Fruit fly (Drosophila melanogaster) whole organism, embryonic: Measurements from ENCODE around the gene CG14252.

Experiments
- B-H1 ChIP-seq: fragments of 200-800 bp; sonication (Bioruptor generic); IDR thresholded peaks from 3 replicates; pipeline ENCODE4 v1.3.6; 2022; ENCODE audit warnings: missing biosample characterization, missing genetic modification characterization
- Blimp-1 ChIP-seq: fragments of 200-800 bp; sonication (Bioruptor generic); optimal IDR thresholded peaks from 3 replicates; lab custom pipeline; 2018; ENCODE audit warnings: missing biosample characterization, missing genetic modification characterization, mild to moderate bottlenecking, moderate library complexity, missing genetic modification reagents
- CG10209 ChIP-seq: fragments of 200-800 bp; sonication (Bioruptor generic); optimal IDR thresholded peaks from 3 replicates; lab custom pipeline; 2017; ENCODE audit warnings: missing biosample characterization, mild to moderate bottlenecking, missing genetic modification characterization, missing genetic modification reagents
- CG1024 ChIP-seq: fragments of 200-800 bp; sonication (Bioruptor generic); IDR thresholded peaks from 2 replicates; pipeline ENCODE4 v1.3.6; 2022; ENCODE audit warnings: missing biosample characterization, missing genetic modification characterization
- CG11398 ChIP-seq: fragments of 200-800 bp; sonication (Bioruptor generic); optimal IDR thresholded peaks from 2 replicates; lab custom pipeline; 2016; ENCODE audit warnings: missing biosample characterization, missing genetic modification characterization
- CG11560 ChIP-seq: fragments of 200-800 bp; sonication (Bioruptor generic); IDR thresholded peaks from 3 replicates; pipeline ENCODE4 v1.3.6; 2022; ENCODE audit warnings: missing biosample characterization, missing genetic modification characterization
- CG11695 ChIP-seq: fragments of 200-800 bp; sonication (Bioruptor generic); IDR thresholded peaks from 3 replicates; pipeline ENCODE4 v1.3.6; 2022; ENCODE audit warnings: missing biosample characterization, missing genetic modification characterization
- CG12744 ChIP-seq: fragments of 200-800 bp; sonication (Bioruptor generic); optimal IDR thresholded peaks from 2 replicates; lab custom pipeline; 2016; ENCODE audit warnings: missing biosample characterization, missing genetic modification characterization
- CG14667 ChIP-seq: fragments of 200-800 bp; sonication (Bioruptor generic); IDR thresholded peaks from 2 replicates; pipeline ENCODE4 v1.3.6; 2022; ENCODE audit warnings: missing biosample characterization, missing genetic modification characterization
- CG15269 ChIP-seq: fragments of 200-800 bp; sonication (Bioruptor generic); optimal IDR thresholded peaks from 2 replicates; lab custom pipeline; 2018; ENCODE audit warnings: missing biosample characterization, mild to moderate bottlenecking, missing genetic modification characterization, moderate library complexity
- CG17361 ChIP-seq: fragments of 200-800 bp; sonication (Bioruptor generic); IDR thresholded peaks from 3 replicates; pipeline ENCODE4 v1.3.6; 2022; ENCODE audit warnings: missing biosample characterization, missing genetic modification characterization
- CG17568 ChIP-seq: fragments of 200-800 bp; sonication (Bioruptor generic); optimal IDR thresholded peaks from 2 replicates; lab custom pipeline; 2018; ENCODE audit warnings: missing biosample characterization, mild to moderate bottlenecking, missing genetic modification characterization, moderate library complexity
- CG17802 ChIP-seq: fragments of 200-800 bp; sonication (Bioruptor generic); optimal IDR thresholded peaks from 2 replicates; lab custom pipeline; 2018; ENCODE audit warnings: missing biosample characterization, mild to moderate bottlenecking, missing genetic modification characterization, moderate library complexity
- CG18764 ChIP-seq: fragments of 200-800 bp; sonication (Bioruptor generic); optimal IDR thresholded peaks from 3 replicates; lab custom pipeline; 2016; ENCODE audit warnings: missing biosample characterization, missing genetic modification characterization
- CG31388 ChIP-seq: fragments of 200-800 bp; sonication (Bioruptor generic); optimal IDR thresholded peaks from 2 replicates; lab custom pipeline; 2016; ENCODE audit warnings: missing biosample characterization, missing genetic modification characterization
- CG33557 ChIP-seq: fragments of 200-800 bp; sonication (Bioruptor generic); optimal IDR thresholded peaks from 2 replicates; lab custom pipeline; 2019; ENCODE audit warnings: missing biosample characterization, mild to moderate bottlenecking, missing genetic modification characterization, moderate library complexity
- CG6854 ChIP-seq: fragments of 200-800 bp; sonication (Bioruptor generic); optimal IDR thresholded peaks from 3 replicates; lab custom pipeline; 2017; ENCODE audit warnings: missing biosample characterization, mild to moderate bottlenecking, missing genetic modification characterization
- CG7556 ChIP-seq: fragments of 200-800 bp; sonication (Bioruptor generic); optimal IDR thresholded peaks from 2 replicates; lab custom pipeline; 2017; ENCODE audit warnings: missing biosample characterization, mild to moderate bottlenecking, missing genetic modification characterization
- CG7963 ChIP-seq: fragments of 200-800 bp; sonication (Bioruptor generic); IDR thresholded peaks from 3 replicates; pipeline ENCODE4 v1.3.6; 2022; ENCODE audit warnings: missing biosample characterization, missing genetic modification characterization; ENCODE audit not compliant: partially characterized antibody
- CG8765 ChIP-seq: fragments of 200-800 bp; sonication (Bioruptor generic); IDR thresholded peaks from 2 replicates; pipeline ENCODE4 v1.3.6; 2022; ENCODE audit warnings: missing biosample characterization, missing genetic modification characterization
- D19A ChIP-seq: fragments of 200-800 bp; optimal IDR thresholded peaks from 3 replicates; lab custom pipeline; 2019; ENCODE audit warnings: missing biosample characterization, mild to moderate bottlenecking, missing genetic modification characterization, moderate library complexity
- Elba2 ChIP-seq: fragments of 200-800 bp; sonication (Bioruptor generic); optimal IDR thresholded peaks from 3 replicates; lab custom pipeline; 2016; ENCODE audit warnings: missing biosample characterization, missing genetic modification characterization
- Gsc ChIP-seq: fragments of 200-800 bp; sonication (Bioruptor generic); IDR thresholded peaks from 2 replicates; pipeline ENCODE4 v1.3.6; 2022; ENCODE audit warnings: missing biosample characterization, missing genetic modification characterization
- Lhr ChIP-seq: fragments of 200-800 bp; sonication (Bioruptor generic); optimal IDR thresholded peaks from 3 replicates; lab custom pipeline; 2017; ENCODE audit warnings: mild to moderate bottlenecking, missing biosample characterization, missing genetic modification reagents, missing genetic modification characterization
- MESR4 ChIP-seq: fragments of 200-800 bp; sonication (Bioruptor generic); optimal IDR thresholded peaks from 2 replicates; lab custom pipeline; 2018; ENCODE audit warnings: missing biosample characterization, mild to moderate bottlenecking, missing genetic modification characterization, moderate library complexity
- Meics ChIP-seq: fragments of 200-800 bp; sonication (Bioruptor generic); optimal IDR thresholded peaks from 2 replicates; lab custom pipeline; 2017; ENCODE audit warnings: missing biosample characterization, mild to moderate bottlenecking, missing genetic modification characterization
- Myb ChIP-seq: fragments of 200-800 bp; sonication (Bioruptor generic); optimal IDR thresholded peaks from 2 replicates; lab custom pipeline; 2016; ENCODE audit warnings: missing biosample characterization, missing genetic modification characterization
- NC2α ChIP-seq: fragments of 200-800 bp; sonication (Bioruptor generic); optimal IDR thresholded peaks from 2 replicates; lab custom pipeline; 2016; ENCODE audit warnings: missing biosample characterization, missing genetic modification characterization
- Neu2 ChIP-seq: fragments of 200-800 bp; sonication (Bioruptor generic); optimal IDR thresholded peaks from 3 replicates; lab custom pipeline; 2016; ENCODE audit warnings: missing biosample characterization, missing genetic modification characterization, borderline replicate concordance
- Nf-YA ChIP-seq: fragments of 200-800 bp; sonication (Bioruptor generic); IDR thresholded peaks from 2 replicates; pipeline ENCODE4 v1.3.6; 2022; ENCODE audit warnings: missing biosample characterization, missing genetic modification characterization
- TFAM ChIP-seq: fragments of 200-800 bp; sonication (Bioruptor generic); optimal IDR thresholded peaks from 2 replicates; lab custom pipeline; 2017; ENCODE audit warnings: missing biosample characterization, missing genetic modification characterization, inconsistent platforms
- Trl ChIP-seq, 3 experiments: fragments of >200 bp in 2 of 3; fragments of 200-800 bp in 1 of 3; sonication (Bioruptor generic) in 1 of 3; optimal IDR thresholded peaks; 2 replicates in 1 of 3; 3 replicates in 2 of 3; lab custom pipeline; 2016 to 2017; ENCODE audit warnings: missing biosample characterization in 1 of 3, missing genetic modification characterization in 1 of 3
- ash1 ChIP-seq: fragments of 200-800 bp; sonication (Bioruptor generic); optimal IDR thresholded peaks from 2 replicates; lab custom pipeline; 2018; ENCODE audit warnings: missing biosample characterization, mild to moderate bottlenecking, missing genetic modification characterization
- br ChIP-seq: fragments of >200 bp; optimal IDR thresholded peaks from 2 replicates; lab custom pipeline; 2017
- bsh ChIP-seq, 2 experiments: fragments of 200-800 bp; sonication (Bioruptor generic); optimal IDR thresholded peaks; 2 replicates each; lab custom pipeline; 2017 to 2018; ENCODE audit warnings: mild to moderate bottlenecking in 2 of 2, missing biosample characterization in 2 of 2, missing genetic modification characterization in 2 of 2, moderate library complexity in 1 of 2
- chm ChIP-seq: fragments of 200-800 bp; sonication (Bioruptor generic); IDR thresholded peaks from 2 replicates; pipeline ENCODE4 v1.3.6; 2022; ENCODE audit warnings: missing biosample characterization, missing genetic modification characterization
- corto ChIP-seq: fragments of 200-800 bp; sonication (Bioruptor generic); optimal IDR thresholded peaks from 2 replicates; lab custom pipeline; 2016; ENCODE audit warnings: missing biosample characterization, mild to moderate bottlenecking, missing genetic modification characterization, moderate library complexity
- croc ChIP-seq: fragments of 200-800 bp; sonication (Bioruptor generic); conservative IDR thresholded peaks from 3 replicates; pipeline ENCODE4 v1.3.6; 2022; ENCODE audit warnings: missing biosample characterization, missing genetic modification characterization
- eyg ChIP-seq: fragments of 200-800 bp; sonication (Bioruptor generic); optimal IDR thresholded peaks from 3 replicates; lab custom pipeline; 2016; ENCODE audit warnings: missing biosample characterization, missing genetic modification characterization
- insv ChIP-seq, 2 experiments: fragments of 200-800 bp; sonication (Bioruptor generic); optimal IDR thresholded peaks; 3 replicates each; lab custom pipeline; 2016 to 2018; ENCODE audit warnings: missing biosample characterization in 2 of 2, missing genetic modification characterization in 2 of 2
- kni ChIP-seq: fragments of 200-800 bp; sonication (Bioruptor generic); optimal IDR thresholded peaks from 3 replicates; lab custom pipeline; 2017; ENCODE audit warnings: mild to moderate bottlenecking, missing biosample characterization, missing genetic modification reagents, missing genetic modification characterization
- lab ChIP-seq: fragments of 200-800 bp; sonication (Bioruptor generic); optimal IDR thresholded peaks from 3 replicates; lab custom pipeline; 2017; ENCODE audit warnings: missing biosample characterization, missing genetic modification characterization, mild to moderate bottlenecking, moderate library complexity, missing genetic modification reagents
- lola ChIP-seq, 3 experiments: fragments of >200 bp in 2 of 3; fragments of 200-800 bp in 1 of 3; sonication (Bioruptor generic) in 1 of 3; optimal IDR thresholded peaks; 2 replicates each; lab custom pipeline; 2017 to 2019; ENCODE audit warnings: missing biosample characterization in 3 of 3, missing genetic modification characterization in 3 of 3, mild to moderate bottlenecking in 1 of 3, moderate library complexity in 1 of 3
- maf-S ChIP-seq: fragments of 200-800 bp; sonication (Bioruptor generic); optimal IDR thresholded peaks from 2 replicates; lab custom pipeline; 2016; ENCODE audit warnings: missing biosample characterization, missing genetic modification characterization
- odd ChIP-seq: fragments of 200-800 bp; sonication (Bioruptor generic); optimal IDR thresholded peaks from 2 replicates; lab custom pipeline; 2017; ENCODE audit warnings: missing biosample characterization, mild to moderate bottlenecking, missing genetic modification characterization
- sna ChIP-seq: fragments of 200-800 bp; sonication (Bioruptor generic); IDR thresholded peaks from 2 replicates; pipeline ENCODE4 v1.3.6; 2022; ENCODE audit warnings: missing biosample characterization, missing genetic modification characterization; ENCODE audit not compliant: partially characterized antibody
- tna ChIP-seq: fragments of 200-800 bp; sonication (Bioruptor generic); IDR thresholded peaks from 2 replicates; pipeline ENCODE4 v1.3.6; 2022; ENCODE audit warnings: missing biosample characterization, missing genetic modification characterization; ENCODE audit not compliant: partially characterized antibody
- tx ChIP-seq: fragments of 200-800 bp; sonication (Bioruptor generic); optimal IDR thresholded peaks from 2 replicates; lab custom pipeline; 2016; ENCODE audit warnings: missing biosample characterization, missing genetic modification characterization
- wek ChIP-seq: fragments of 200-800 bp; sonication (Bioruptor generic); optimal IDR thresholded peaks from 3 replicates; lab custom pipeline; 2018; ENCODE audit warnings: missing biosample characterization, mild to moderate bottlenecking, missing genetic modification characterization, moderate library complexity
- z ChIP-seq: fragments of 200-800 bp; sonication (Bioruptor generic); IDR thresholded peaks from 3 replicates; pipeline ENCODE4 v1.3.6; 2022; ENCODE audit warnings: missing biosample characterization, missing genetic modification characterization

The CG14252 gene

DNA sequence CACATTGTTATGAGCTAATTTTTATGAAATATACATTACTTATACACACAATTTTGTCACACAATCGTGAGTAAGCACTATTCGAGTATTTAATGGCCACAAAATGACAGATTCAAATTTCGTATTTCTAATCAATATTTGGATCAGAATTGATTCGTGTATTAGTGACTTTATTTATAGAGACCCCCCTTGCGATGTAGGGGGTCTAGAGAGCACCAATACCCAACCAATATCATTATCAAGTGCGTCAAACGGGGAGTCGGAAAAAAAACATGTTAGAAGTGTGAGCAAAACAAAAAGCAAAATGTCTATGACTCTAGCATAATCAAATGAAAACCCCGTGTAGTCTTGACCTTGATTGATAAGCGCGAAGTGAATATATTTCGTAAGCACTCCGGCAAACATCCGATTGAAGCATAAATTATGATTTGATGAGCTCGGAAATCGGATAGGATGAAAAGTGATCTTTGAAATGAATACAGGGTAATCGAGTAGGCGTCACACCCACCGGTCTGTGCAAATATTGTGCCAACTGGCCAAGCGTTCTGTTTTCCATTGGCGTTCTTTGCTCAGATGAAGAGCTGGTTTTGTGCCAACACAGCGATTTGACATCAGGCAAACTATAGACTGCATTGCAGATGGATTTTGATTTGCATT lies 7.0 kb downstream of the CG14252 start (continued):
- TF ChIP-seq wek (GFP tag; lab: Kevin White, UChicago) (no peak), maf-S (GFP tag; lab: Kevin White, UChicago) (peak; percentile 12), croc (GFP tag; lab: Robert Waterston, UW) (no peak), sna (GFP tag; lab: Robert Waterston, UW) (no peak), TFAM (GFP tag; lab: Kevin White, UChicago) (no peak), CG1024 (GFP tag; lab: Robert Waterston, UW) (no peak), z (GFP tag; lab: Robert Waterston, UW) (no peak; the same call in 2 of the 3 replicates), B-H1 (GFP tag; lab: Robert Waterston, UW) (no peak), Gsc (no peak), br (lab: Kevin White, UChicago) (no peak), chm (GFP tag; lab: Robert Waterston, UW) (no peak), corto (GFP tag; lab: Kevin White, UChicago) (no peak), CG11695 (GFP tag; lab: Robert Waterston, UW) (no peak), D19A (peak; percentile 49), MESR4 (no peak), Meics (GFP tag; lab: Kevin White, UChicago) (peak; percentile 63), CG8765 (GFP tag; lab: Robert Waterston, UW) (no peak), Nf-YA (GFP tag; lab: Robert Waterston, UW) (no peak), CG33557 (GFP tag; lab: Kevin White, UChicago) (no peak), eyg (GFP tag; lab: Kevin White, UChicago) (no peak), tx (GFP tag; lab: Kevin White, UChicago) (no peak), CG6854 (GFP tag; lab: Kevin White, UChicago) (no peak), Neu2 (GFP tag; lab: Kevin White, UChicago) (no peak), Elba2 (GFP tag; lab: Kevin White, UChicago) (no peak), CG18764 (GFP tag; lab: Kevin White, UChicago) (no peak), CG17802 (no peak), CG11398 (no peak), lab (peak; percentile 63), lola (GFP tag; optimal IDR thresholded peaks at IDR 0.05; lab: Kevin White, UChicago) (no peak), CG12744 (GFP tag; lab: Kevin White, UChicago) (no peak), tna (GFP tag; lab: Robert Waterston, UW) (no peak), CG14667 (no peak), CG11560 (tag; lab: Robert Waterston, UW) (no peak), kni (GFP tag; lab: Kevin White, UChicago) (no peak), ash1 (GFP tag; lab: Kevin White, UChicago) (no peak), bsh (GFP tag; optimal IDR thresholded peaks at IDR 0.05; lab: Kevin White, UChicago) (no peak), CG17568 (GFP tag; lab: Kevin White, UChicago) (peak; percentile 32), Blimp-1 (no peak), Trl (optimal IDR thresholded peaks at IDR 0.05; lab: Kevin White, UChicago) (no peak), Trl (GFP tag; optimal IDR thresholded peaks at IDR 0.05; lab: Kevin White, UChicago) (no peak), odd (no peak), CG31388 (GFP tag; lab: Kevin White, UChicago) (no peak), CG15269 (tag; lab: Kevin White, UChicago) (no peak), Lhr (GFP tag; lab: Kevin White, UChicago) (no peak), CG7556 (peak; percentile 25), CG10209 (GFP tag; lab: Kevin White, UChicago) (no peak), CG7963 (GFP tag; lab: Robert Waterston, UW) (no peak), Myb (GFP tag; lab: Kevin White, UChicago) (no peak), CG17361 (GFP tag; lab: Robert Waterston, UW) (no peak), insv (GFP tag; optimal IDR thresholded peaks at IDR 0.05; lab: Kevin White, UChicago) (no peak), NC2α (GFP tag; lab: Kevin White, UChicago) (no peak)
